Worm (Caenorhabditis elegans): ENCODE data around the gene ugt-20.

The ugt-20 gene

DNA sequence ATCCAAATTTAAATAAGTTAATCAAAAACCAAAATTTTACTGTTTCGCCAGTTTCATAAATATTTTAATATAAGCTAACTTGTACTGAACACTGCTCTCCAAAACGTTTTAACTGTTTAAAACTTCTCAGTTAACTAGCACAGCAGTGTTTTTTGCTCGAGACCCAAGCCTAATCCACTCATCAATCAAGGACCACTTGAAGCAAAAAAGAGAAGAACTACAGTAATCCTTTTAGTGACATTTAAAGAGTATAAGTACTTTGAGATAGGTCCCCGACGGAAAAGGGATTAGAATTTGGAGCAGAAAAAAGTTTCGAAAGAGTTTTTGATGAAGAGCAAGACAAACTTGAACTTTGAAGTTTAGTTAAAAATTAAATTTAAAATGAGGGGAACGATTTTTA is 18.7 kb downstream of the ugt-20 start:
- TF ChIP-seq ceh-20 (GFP tag; IDR thresholded peaks at IDR 0.05) (peak; percentile 62; the same call in 1 of the 2 replicates), zag-1 (tag; optimal IDR thresholded peaks at IDR 0.05) (no peak), nhr-42 (GFP tag; IDR thresholded peaks at IDR 0.05) (no peak), snpc-4 (tag; optimal IDR thresholded peaks at IDR 0.05) (no peak), lsy-2 (tag; optimal IDR thresholded peaks at IDR 0.05) (peak in 1 of 2 experiments; percentile 54)

DNA sequence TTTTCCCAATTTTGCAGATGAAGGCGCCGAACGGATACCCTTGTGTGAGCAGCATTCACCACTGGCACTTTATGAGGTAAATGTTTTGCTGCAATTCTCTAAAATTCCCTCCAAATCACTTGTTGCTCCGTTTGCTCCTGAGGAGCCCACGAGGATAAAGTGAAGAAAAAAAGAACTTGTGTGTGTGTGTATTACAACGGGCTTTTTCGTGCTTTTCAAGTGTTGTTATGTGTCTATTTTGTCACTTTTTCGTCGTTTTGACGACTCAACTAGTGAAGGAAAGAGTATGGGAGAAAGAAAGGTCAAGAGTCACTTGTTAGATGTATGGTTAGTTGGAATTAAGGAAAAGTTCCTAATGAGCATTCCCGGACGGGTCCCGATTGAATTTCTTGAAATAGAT is 21.3 kb downstream of the ugt-20 start:
- TF ChIP-seq unc-62 (GFP tag; optimal IDR thresholded peaks at IDR 0.05 in 1 of 2) (peak in 1 of 2 experiments; percentile 94), unc-62 (tag; optimal IDR thresholded peaks at IDR 0.05) (no peak), nhr-102 (tag; optimal IDR thresholded peaks at IDR 0.05) (no peak), F44E2.7 (GFP tag; IDR thresholded peaks at IDR 0.05) (no peak), nhr-77 (tag; optimal IDR thresholded peaks at IDR 0.05) (no peak)

DNA sequence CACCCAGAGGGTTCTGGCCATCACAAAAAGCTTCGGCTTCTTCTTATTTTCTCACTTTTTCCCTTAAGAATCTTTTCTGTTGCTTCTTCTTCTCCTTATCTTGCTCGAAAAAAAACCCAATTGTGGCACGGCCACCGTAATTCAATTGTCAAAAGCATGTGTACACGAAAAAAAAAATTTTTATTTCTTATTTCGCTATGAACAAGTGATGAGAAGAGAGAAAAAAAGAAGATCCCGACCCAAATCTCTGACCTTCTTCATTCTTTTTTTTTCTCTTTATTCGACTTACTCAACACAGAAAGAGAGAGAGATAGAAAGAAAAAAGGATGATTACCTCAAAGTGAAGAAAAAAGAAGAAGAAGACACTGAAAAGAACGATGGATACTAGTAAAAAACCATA is 22.5 kb downstream of the ugt-20 start:
- no peak for TF ChIP-seq F26F4.8 (GFP tag; conservative IDR thresholded peaks at IDR 0.05)
- TF ChIP-seq ctbp-1 (GFP tag; IDR thresholded peaks at IDR 0.05) = peak; percentile 41; the same call in 1 of the 2 replicates
- peak; percentile 8 for TF ChIP-seq hlh-30 (tag; optimal IDR thresholded peaks at IDR 0.05; ENCODE audit: insufficient read depth)
- TF ChIP-seq fkh-10 (GFP tag; optimal IDR thresholded peaks at IDR 0.05) = no peak
- TF ChIP-seq ces-1 (GFP tag; optimal IDR thresholded peaks at IDR 0.05) = peak; percentile 75

DNA sequence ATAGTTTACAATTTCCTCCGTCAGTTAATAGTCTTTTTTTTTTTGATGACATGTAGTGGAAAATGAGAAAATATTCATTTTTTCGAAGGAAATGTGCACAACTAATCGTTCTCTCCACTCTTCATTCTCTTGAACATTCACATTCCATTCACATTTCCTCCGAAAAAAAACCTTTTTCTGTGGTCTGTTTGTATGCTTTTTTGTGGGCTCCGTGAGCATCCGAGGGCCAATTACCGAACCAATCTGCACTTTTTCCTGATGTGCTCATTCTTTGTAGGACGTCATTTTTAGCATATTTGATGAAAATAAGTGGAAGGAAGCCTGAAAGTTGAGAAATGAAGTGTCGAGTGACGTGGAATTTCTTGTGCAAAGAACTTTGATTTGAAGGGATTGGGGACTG is 23.7 kb downstream of the ugt-20 start:
- TF ChIP-seq dpl-1 (GFP tag; optimal IDR thresholded peaks at IDR 0.05) = no peak
- TF ChIP-seq aha-1 (tag) = peak; percentile 96
- TF ChIP-seq dve-1 (tag; optimal IDR thresholded peaks at IDR 0.05; ENCODE audit: insufficient read depth) = no peak
- TF ChIP-seq unc-62 (GFP tag; optimal IDR thresholded peaks at IDR 0.05 in 1 of 2) = peak in 1 of 2 experiments; percentile 1
- no peak for TF ChIP-seq unc-62 (tag; optimal IDR thresholded peaks at IDR 0.05)

DNA sequence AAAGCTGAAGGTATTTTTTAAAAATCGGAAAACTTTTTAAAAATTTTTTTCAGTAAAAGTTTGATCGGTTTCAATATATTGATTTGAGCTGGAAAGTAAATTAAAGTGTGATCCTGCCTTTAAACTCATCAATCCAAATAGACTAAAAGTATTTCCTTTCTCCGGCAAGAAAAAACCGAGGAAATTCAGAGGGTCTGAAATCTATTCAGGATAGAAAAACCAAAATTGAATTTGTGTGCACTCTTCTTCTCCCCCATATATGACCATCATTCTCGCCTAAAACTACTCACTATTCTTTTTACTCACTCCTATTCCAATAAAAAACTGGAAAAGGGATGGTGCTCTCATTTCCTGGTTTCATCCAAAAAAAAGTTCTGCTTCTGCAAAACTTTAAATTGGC is 28.6 kb downstream of the ugt-20 start:
- TF ChIP-seq ctbp-1 (GFP tag; IDR thresholded peaks at IDR 0.05) (peak; percentile 28; the same call in 1 of the 2 replicates), unc-62 (GFP tag; optimal IDR thresholded peaks at IDR 0.05 in 1 of 2) (peak in 1 of 2 experiments; percentile 79), unc-62 (tag; optimal IDR thresholded peaks at IDR 0.05) (no peak), fkh-10 (GFP tag; optimal IDR thresholded peaks at IDR 0.05) (peak; percentile 36), daf-16 (GFP tag; optimal IDR thresholded peaks at IDR 0.05) (no peak), daf-16 (tag; optimal IDR thresholded peaks at IDR 0.05) (no peak), mes-2 (tag; optimal IDR thresholded peaks at IDR 0.05; ENCODE audit: poor library complexity, severe bottlenecking) (no peak), unc-130 (GFP tag; optimal IDR thresholded peaks at IDR 0.05) (no peak)

DNA sequence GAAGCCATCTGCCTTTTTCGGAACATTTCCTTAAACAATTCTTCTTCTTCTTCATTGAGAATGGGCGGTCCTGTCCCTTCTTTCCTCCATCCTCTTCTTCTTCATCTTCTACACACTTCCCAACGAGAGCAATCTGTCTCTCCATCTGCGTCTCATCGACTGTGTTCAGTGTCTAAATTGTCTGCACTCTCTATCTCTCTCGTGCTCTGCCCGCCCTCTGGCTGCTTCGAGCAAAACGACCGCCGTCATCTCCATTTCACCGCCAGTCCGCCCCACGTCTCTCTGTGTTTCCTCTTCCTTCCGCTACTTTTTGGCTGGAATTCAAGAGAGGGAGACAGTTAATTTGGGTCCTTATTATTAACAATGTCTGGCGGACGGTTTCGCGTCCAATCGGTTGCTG is 30.0 kb downstream of the ugt-20 start:
- TF ChIP-seq dve-1 (tag; optimal IDR thresholded peaks at IDR 0.05; ENCODE audit: insufficient read depth) (peak; percentile 9), rbr-2 (tag; optimal IDR thresholded peaks at IDR 0.05) (peak; percentile 15), dmd-6 (GFP tag; IDR thresholded peaks at IDR 0.05) (0 out of 2 replicates have a peak, but pooled peaks have one; percentile 13), mxl-3 (GFP tag; optimal IDR thresholded peaks at IDR 0.05) (peak; percentile 18), madf-5 (GFP tag; IDR thresholded peaks at IDR 0.05) (no peak), set-16 (GFP tag; IDR thresholded peaks at IDR 0.05) (peak; percentile 50), aha-1 (tag) (peak; percentile 79), ztf-11 (tag; optimal IDR thresholded peaks at IDR 0.05) (no peak), daf-16 (GFP tag; optimal IDR thresholded peaks at IDR 0.05) (no peak), daf-16 (tag; optimal IDR thresholded peaks at IDR 0.05) (peak; percentile 16), pqm-1 (tag; optimal IDR thresholded peaks at IDR 0.05) (no peak), ama-1 (optimal IDR thresholded peaks at IDR 0.05) (peak; percentile 22), hlh-30 (tag; optimal IDR thresholded peaks at IDR 0.05; ENCODE audit: insufficient read depth) (peak; percentile 1), hmg-1.1 (GFP tag; IDR thresholded peaks at IDR 0.05) (peak; percentile 74), daf-8 (GFP tag; IDR thresholded peaks at IDR 0.05) (no peak)

Data from whole organism, L4 larva.